Fruit fly (Drosophila melanogaster): ENCODE data around the gene CG34308.

The CG34308 gene

dm6 chr3R:13088395-13088794 lies 647 bp upstream of the CG34308 start, which contains the start of gene timeout:
Gene timeout (plus strand): TSS chr3R:13088651.
- TF ChIP-seq Dll (GFP tag; IDR thresholded peaks at IDR 0.05; ENCODE audit: partially characterized antibody) (peak; percentile 80), HmgZ (tag; optimal IDR thresholded peaks at IDR 0.05) (peak; percentile 2), ken (GFP tag; IDR thresholded peaks at IDR 0.05) (no peak), Neu2 (GFP tag; optimal IDR thresholded peaks at IDR 0.05; ENCODE audit: borderline replicate concordance) (no peak), slp2 (GFP tag; optimal IDR thresholded peaks at IDR 0.05) (no peak), pfk (GFP tag; optimal IDR thresholded peaks at IDR 0.05) (no peak), Vsx1 (GFP tag; optimal IDR thresholded peaks at IDR 0.05) (no peak), mirr (GFP tag; optimal IDR thresholded peaks at IDR 0.05) (no peak), jigr1 (GFP tag; IDR thresholded peaks at IDR 0.05) (no peak), CG15073 (GFP tag; optimal IDR thresholded peaks at IDR 0.05) (no peak), Usf (GFP tag; optimal IDR thresholded peaks at IDR 0.05) (no peak), dati (GFP tag; IDR thresholded peaks at IDR 0.05) (no peak), br (optimal IDR thresholded peaks at IDR 0.05) (no peak), twi (tag; optimal IDR thresholded peaks at IDR 0.05) (no peak), hbn (GFP tag; IDR thresholded peaks at IDR 0.05; ENCODE audit: partially characterized antibody) (peak; percentile 63), CG9727 (GFP tag; optimal IDR thresholded peaks at IDR 0.05) (no peak), Gug (GFP tag; IDR thresholded peaks at IDR 0.05) (no peak), sisA (GFP tag; IDR thresholded peaks at IDR 0.05) (no peak), Asciz (GFP tag; optimal IDR thresholded peaks at IDR 0.05) (no peak), Bteb2 (GFP tag; optimal IDR thresholded peaks at IDR 0.05) (no peak), Kr (GFP tag; optimal IDR thresholded peaks at IDR 0.05) (no peak), CG13287 (GFP tag; IDR thresholded peaks at IDR 0.05; ENCODE audit: partially characterized antibody) (peak; percentile 88), pros (GFP tag; optimal IDR thresholded peaks at IDR 0.05) (no peak), tna (GFP tag; IDR thresholded peaks at IDR 0.05; ENCODE audit: partially characterized antibody) (peak; percentile 59), Oli (tag; optimal IDR thresholded peaks at IDR 0.05) (no peak), pnt (GFP tag; optimal IDR thresholded peaks at IDR 0.05) (no peak), Jarid2 (GFP tag; optimal IDR thresholded peaks at IDR 0.05) (no peak), HLH54F (GFP tag; optimal IDR thresholded peaks at IDR 0.05) (no peak), cad (GFP tag; optimal IDR thresholded peaks at IDR 0.05) (no peak), Atf6 (GFP tag; IDR thresholded peaks at IDR 0.05) (no peak), CG4404 (GFP tag; IDR thresholded peaks at IDR 0.05) (no peak), Hmr (GFP tag; optimal IDR thresholded peaks at IDR 0.05) (no peak), usp (GFP tag; optimal IDR thresholded peaks at IDR 0.05) (no peak), ato (GFP tag; IDR thresholded peaks at IDR 0.05; ENCODE audit: partially characterized antibody) (peak; percentile 62; the same call in 1 of the 2 replicates), Gsc (GFP tag; IDR thresholded peaks at IDR 0.05) (no peak), ham (GFP tag; IDR thresholded peaks at IDR 0.05) (no peak), CG17568 (GFP tag; optimal IDR thresholded peaks at IDR 0.05) (no peak), hkb (optimal IDR thresholded peaks at IDR 0.05) (no peak), hkb (GFP tag; IDR thresholded peaks at IDR 0.05) (no peak), CG8924 (tag; optimal IDR thresholded peaks at IDR 0.05) (no peak), Sox100B (GFP tag; optimal IDR thresholded peaks at IDR 0.05) (no peak), CG5180 (GFP tag; optimal IDR thresholded peaks at IDR 0.05) (no peak), Fer1 (GFP tag; optimal IDR thresholded peaks at IDR 0.05) (no peak), CG10267 (tag; optimal IDR thresholded peaks at IDR 0.05) (no peak), Lim3 (GFP tag; IDR thresholded peaks at IDR 0.05) (no peak), crp (GFP tag; optimal IDR thresholded peaks at IDR 0.05) (peak; percentile 99 to 100), CG9817 (tag; optimal IDR thresholded peaks at IDR 0.05) (no peak), lola (GFP tag; optimal IDR thresholded peaks at IDR 0.05) (no peak), jing (GFP tag; optimal IDR thresholded peaks at IDR 0.05) (no peak), eve (GFP tag; optimal IDR thresholded peaks at IDR 0.05) (no peak), GATAe (GFP tag; conservative IDR thresholded peaks at IDR 0.05) (no peak), stc (GFP tag; IDR thresholded peaks at IDR 0.05) (no peak)

Measured in whole organism, embryonic.